Fruit fly (Drosophila melanogaster) whole organism, embryonic: ENCODE data around the gene Lcp65Ag1.
"Not testable (repeated sequence)": the region's sequence is repeated elsewhere in the genome, so short reads cannot be mapped to it uniquely, and the experiment has no call there.

ENCODE experiments used
- ATbp ChIP-seq: fragments of 200-800 bp; sonication (Bioruptor generic); optimal IDR thresholded peaks from 2 replicates; lab custom pipeline; 2017; ENCODE audit warnings: missing biosample characterization, mild to moderate bottlenecking, missing genetic modification characterization, missing genetic modification reagents
- Blimp-1 ChIP-seq: fragments of 200-800 bp; sonication (Bioruptor generic); optimal IDR thresholded peaks from 3 replicates; lab custom pipeline; 2018; ENCODE audit warnings: missing biosample characterization, missing genetic modification characterization, mild to moderate bottlenecking, moderate library complexity, missing genetic modification reagents
- CG10543 ChIP-seq: fragments of 200-800 bp; sonication (Bioruptor generic); optimal IDR thresholded peaks from 3 replicates; lab custom pipeline; 2017; ENCODE audit warnings: missing biosample characterization, mild to moderate bottlenecking, missing genetic modification characterization, moderate library complexity
- CG10565 ChIP-seq: fragments of 200-800 bp; sonication (Bioruptor generic); optimal IDR thresholded peaks from 3 replicates; lab custom pipeline; 2016; ENCODE audit warnings: missing biosample characterization, mild to moderate bottlenecking, missing genetic modification characterization
- CG11093 ChIP-seq: fragments of 200-800 bp; sonication (Bioruptor generic); IDR thresholded peaks from 3 replicates; pipeline ENCODE4 v1.3.6; 2022; ENCODE audit warnings: missing biosample characterization, missing genetic modification characterization
- CG13894 ChIP-seq: fragments of 200-800 bp; sonication (Bioruptor generic); optimal IDR thresholded peaks from 3 replicates; lab custom pipeline; 2018; ENCODE audit warnings: missing biosample characterization, mild to moderate bottlenecking, missing genetic modification characterization, moderate library complexity
- CG14441 ChIP-seq: fragments of 200-800 bp; sonication (Bioruptor generic); IDR thresholded peaks from 2 replicates; pipeline ENCODE4 v1.3.6; 2022; ENCODE audit warnings: missing biosample characterization, missing genetic modification characterization
- CG14860 ChIP-seq: fragments of 200-800 bp; sonication (Bioruptor generic); IDR thresholded peaks from 3 replicates; pipeline ENCODE4 v1.3.6; 2022; ENCODE audit warnings: missing biosample characterization, missing genetic modification characterization; ENCODE audit not compliant: partially characterized antibody
- CG43689 ChIP-seq: fragments of 200-800 bp; sonication (Bioruptor generic); IDR thresholded peaks from 2 replicates; pipeline ENCODE4 v1.3.6; 2022; ENCODE audit warnings: missing biosample characterization, missing genetic modification characterization
- CG9609 ChIP-seq: fragments of 200-800 bp; sonication (Bioruptor generic); optimal IDR thresholded peaks from 3 replicates; lab custom pipeline; 2016; ENCODE audit warnings: missing biosample characterization, missing genetic modification characterization
- Dbx ChIP-seq: fragments of 200-800 bp; sonication (Bioruptor generic); IDR thresholded peaks from 3 replicates; pipeline ENCODE4 v1.3.6; 2022; ENCODE audit warnings: missing biosample characterization, missing genetic modification characterization
- Ets65A ChIP-seq: fragments of 200-800 bp; sonication (Bioruptor generic); peaks from one replicate; lab custom pipeline; 2016; ENCODE audit warnings: missing biosample characterization, missing genetic modification characterization
- Nf-YC ChIP-seq: fragments of 200-800 bp; optimal IDR thresholded peaks from 3 replicates; lab custom pipeline; 2019; ENCODE audit warnings: missing biosample characterization, mild to moderate bottlenecking, missing genetic modification characterization, moderate library complexity
- Opbp ChIP-seq: fragments of 200-800 bp; sonication (Bioruptor generic); IDR thresholded peaks from 3 replicates; pipeline ENCODE4 v1.3.6; 2022; ENCODE audit warnings: missing biosample characterization, missing genetic modification characterization; ENCODE audit not compliant: partially characterized antibody
- cas ChIP-seq: fragments of 200-800 bp; sonication (Bioruptor generic); IDR thresholded peaks from 2 replicates; pipeline ENCODE4 v1.3.6; 2022; ENCODE audit warnings: missing biosample characterization, missing genetic modification characterization
- gsb-n ChIP-seq: fragments of 200-800 bp; sonication (Bioruptor generic); optimal IDR thresholded peaks from 3 replicates; lab custom pipeline; 2018; ENCODE audit warnings: missing biosample characterization, mild to moderate bottlenecking, missing genetic modification characterization
- lmd ChIP-seq: fragments of 200-800 bp; sonication (Bioruptor generic); IDR thresholded peaks from 2 replicates; pipeline ENCODE4 v1.3.6; 2022; ENCODE audit warnings: missing biosample characterization, missing genetic modification characterization
- mam ChIP-seq: fragments of 200-800 bp; sonication (Bioruptor generic); optimal IDR thresholded peaks from 3 replicates; lab custom pipeline; 2016; ENCODE audit warnings: missing biosample characterization, missing genetic modification characterization
- nom ChIP-seq: fragments of 200-800 bp; sonication (Bioruptor generic); optimal IDR thresholded peaks from 2 replicates; lab custom pipeline; 2017; ENCODE audit warnings: missing biosample characterization, missing genetic modification characterization, mild to moderate bottlenecking, moderate library complexity, missing genetic modification reagents
- run ChIP-seq: fragments of 200-800 bp; sonication (Bioruptor generic); optimal IDR thresholded peaks from 3 replicates; lab custom pipeline; 2018; ENCODE audit warnings: missing biosample characterization, mild to moderate bottlenecking, missing genetic modification characterization
- wek ChIP-seq: fragments of 200-800 bp; sonication (Bioruptor generic); optimal IDR thresholded peaks from 3 replicates; lab custom pipeline; 2018; ENCODE audit warnings: missing biosample characterization, mild to moderate bottlenecking, missing genetic modification characterization, moderate library complexity
- wor ChIP-seq: fragments of 200-800 bp; sonication (Bioruptor generic); IDR thresholded peaks from 2 replicates; pipeline ENCODE4 v1.3.6; 2022; ENCODE audit warnings: missing biosample characterization, missing genetic modification characterization

Lcp65Ag1 gene

DNA sequence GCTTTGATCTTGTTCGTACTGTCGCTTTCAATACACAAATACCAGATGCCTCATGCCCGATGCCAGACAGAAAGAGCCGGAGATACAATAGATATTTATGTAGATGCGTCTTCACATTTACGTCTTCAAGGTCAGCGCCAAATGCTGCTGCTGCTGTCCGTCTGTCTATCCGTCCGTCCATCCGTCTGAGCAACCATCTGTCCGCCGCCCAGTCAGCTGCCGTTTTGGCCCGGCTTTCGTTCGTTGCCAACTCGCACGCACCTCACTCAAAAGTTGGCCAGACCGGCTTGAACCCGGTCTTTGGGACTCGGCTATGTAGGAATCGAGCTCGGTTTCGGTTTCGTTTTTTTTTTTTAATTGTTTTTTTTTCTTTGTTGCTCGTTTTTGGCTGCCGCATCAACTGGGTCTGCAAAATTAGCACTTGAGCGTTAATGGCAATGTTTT, 19.9 kb upstream of the Lcp65Ag1 start (continued):
- TF ChIP-seq CG10543 = peak; percentile 36

DNA sequence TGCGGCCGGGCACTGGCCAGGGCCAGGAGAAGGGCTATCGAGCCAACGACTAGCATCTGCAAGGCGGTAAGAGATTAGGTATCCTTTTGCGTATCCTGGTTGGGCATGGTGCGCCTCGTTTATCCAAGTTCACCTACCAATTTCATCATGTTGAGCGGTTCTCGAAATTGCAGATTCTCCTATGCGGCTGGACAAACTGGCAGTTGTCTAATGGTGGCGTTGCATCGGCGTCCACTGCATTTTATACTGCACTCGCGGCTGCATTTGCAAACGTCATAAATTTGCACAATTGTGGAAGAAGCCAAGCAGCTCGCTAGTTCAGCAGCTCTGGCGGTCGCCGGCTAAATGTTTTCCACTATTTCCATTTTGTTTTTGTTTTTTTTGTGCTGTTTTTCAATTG, 17.5 kb upstream of the Lcp65Ag1 start, which contains the start of gene Acp65Aa:
Gene Acp65Aa, minus strand, starts transcription at position 215 of the 400 bp plus-strand sequence.
- TF ChIP-seq Ets65A (GFP tag; lab: Kevin White, UChicago) (peak; percentile 90), lmd (0 out of 2 replicates have a peak, but pooled peaks have one; percentile 4), cas (GFP tag; lab: Robert Waterston, UW) (no peak)

DNA sequence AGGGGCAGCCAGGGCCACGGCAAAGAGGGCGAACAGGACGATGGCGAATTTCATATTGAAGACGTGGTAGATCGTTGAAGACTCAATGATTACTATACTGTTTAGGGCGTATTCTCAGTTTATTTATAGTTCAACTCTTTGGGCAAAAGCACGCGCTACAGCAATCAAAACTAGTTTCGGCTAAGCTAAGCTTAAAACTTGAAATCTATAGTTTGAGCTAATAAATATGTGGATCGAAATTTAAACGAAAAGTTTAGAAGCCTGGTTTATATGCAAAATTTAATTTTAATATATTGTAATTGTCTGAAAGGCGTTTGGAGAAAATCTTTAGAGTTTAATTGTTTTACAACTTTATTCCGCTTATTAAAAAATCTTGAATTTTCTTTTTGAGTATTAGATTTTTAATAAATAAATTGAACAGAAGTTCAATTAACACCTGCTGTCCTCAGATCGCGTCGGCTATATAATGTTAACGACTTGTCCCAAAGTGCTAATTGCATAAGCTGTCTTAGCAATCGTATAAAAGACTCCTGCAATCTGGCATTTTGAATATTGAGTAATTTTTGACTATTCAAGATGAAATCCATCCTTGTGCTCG, 15.8 kb upstream of the Lcp65Ag1 start, which contains the start of the genes Cpr65Ax2 and Lcp65Aa:
Gene Cpr65Ax2, minus strand, starts transcription at position 101 of the 598 bp plus-strand sequence.
Gene Lcp65Aa, plus strand, starts transcription at position 548 of the 598 bp plus-strand sequence.
- not testable (repeated sequence) for TF ChIP-seq run (tag; lab: Kevin White, UChicago); Nf-YC (tag; lab: Kevin White, UChicago); CG14441 (GFP tag; lab: Robert Waterston, UW)

DNA sequence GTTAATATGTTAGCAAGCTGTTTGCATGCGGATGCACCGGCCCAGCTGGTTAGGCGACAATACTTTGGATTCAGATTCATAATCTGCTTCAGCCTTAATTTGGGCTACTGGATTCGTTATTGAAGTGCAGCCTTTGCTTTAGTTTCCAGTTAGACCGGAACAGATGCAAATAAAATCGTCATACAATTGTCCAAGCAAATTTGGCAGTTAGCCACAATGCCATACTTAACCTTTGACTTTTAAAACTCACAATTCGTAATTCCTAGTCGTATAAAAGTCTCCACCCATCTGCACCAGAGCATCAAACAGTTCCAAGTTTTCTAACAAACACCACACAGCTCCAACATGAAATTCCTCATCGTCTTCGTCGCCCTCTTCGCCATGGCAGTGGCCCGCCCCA, 14.2 kb upstream of the Lcp65Ag1 start, which contains the start of gene Lcp65Ab1:
Gene Lcp65Ab1, plus strand, starts transcription at position 301 of the 400 bp plus-strand sequence.
- not testable (repeated sequence) for TF ChIP-seq mam (GFP tag; lab: Kevin White, UChicago); wek (GFP tag; lab: Kevin White, UChicago); Opbp (GFP tag; lab: Robert Waterston, UW)

DNA sequence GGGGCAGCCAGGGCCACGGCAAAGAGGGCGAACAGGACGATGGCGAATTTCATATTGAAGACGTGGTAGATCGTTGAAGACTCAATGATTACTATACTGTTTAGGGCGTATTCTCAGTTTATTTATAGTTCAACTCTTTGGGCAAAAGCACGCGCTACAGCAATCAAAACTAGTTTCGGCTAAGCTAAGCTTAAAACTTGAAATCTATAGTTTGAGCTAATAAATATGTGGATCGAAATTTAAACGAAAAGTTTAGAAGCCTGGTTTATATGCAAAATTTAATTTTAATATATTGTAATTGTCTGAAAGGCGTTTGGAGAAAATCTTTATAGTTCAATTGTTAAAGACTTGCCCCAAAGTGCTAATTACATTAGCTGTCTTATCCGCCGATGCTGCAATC, 12.8 kb upstream of the Lcp65Ag1 start, which contains the start of gene Cpr65Ax1:
Gene Cpr65Ax1, minus strand, starts transcription at position 101 of the 400 bp plus-strand sequence.
- TF ChIP-seq CG43689, CG13894, gsb-n: not testable (repeated sequence)

DNA sequence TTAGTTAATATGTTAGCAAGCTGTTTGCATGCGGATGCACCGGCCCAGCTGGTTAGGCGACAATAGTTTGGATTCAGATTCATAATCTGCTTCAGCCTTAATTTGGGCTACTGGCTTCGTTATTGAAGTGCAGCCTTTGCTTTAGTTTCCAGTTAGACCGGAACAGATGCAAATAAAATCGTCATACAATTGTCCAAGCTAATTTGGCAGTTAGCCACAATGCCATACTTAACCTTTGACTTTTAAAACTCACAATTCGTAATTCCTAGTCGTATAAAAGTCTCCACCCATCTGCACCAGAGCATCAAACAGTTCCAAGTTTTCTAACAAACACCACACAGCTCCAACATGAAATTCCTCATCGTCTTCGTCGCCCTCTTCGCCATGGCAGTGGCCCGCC, 11.3 kb upstream of the Lcp65Ag1 start, which contains the start of gene Lcp65Ab2:
Gene Lcp65Ab2, plus strand, starts transcription at position 301 of the 400 bp plus-strand sequence.
- not testable (repeated sequence) for TF ChIP-seq CG9609 (GFP tag; lab: Kevin White, UChicago); ATbp (GFP tag; lab: Kevin White, UChicago); CG11093

DNA sequence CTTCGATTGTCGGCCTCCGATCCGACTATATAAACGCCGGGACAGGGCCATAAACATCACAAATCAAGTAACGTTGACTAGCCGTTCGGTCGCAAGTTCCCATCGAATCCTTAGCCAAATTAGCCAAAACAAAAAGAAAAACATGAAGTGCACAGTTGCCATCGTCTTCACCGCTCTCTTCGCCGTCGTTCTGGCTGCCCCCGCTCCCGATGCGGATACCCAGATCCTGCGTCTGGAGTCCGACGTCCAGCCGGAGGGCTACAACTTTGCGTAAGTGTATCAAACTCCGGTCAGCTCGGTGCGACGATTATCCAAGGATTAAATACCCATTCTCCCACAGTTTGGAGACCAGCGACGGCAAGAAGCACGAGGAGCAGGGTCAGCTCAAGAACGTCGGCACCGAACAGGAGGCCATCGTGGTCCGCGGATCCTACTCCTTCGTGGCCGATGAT, 9.7 kb upstream of the Lcp65Ag1 start, which contains the start of gene Lcp65Ac:
Gene Lcp65Ac, plus strand, starts transcription at position 51 of the 452 bp plus-strand sequence.
- TF ChIP-seq Dbx (GFP tag; lab: Robert Waterston, UW) = 0 out of 3 replicates have a peak, but pooled peaks have one; percentile 6
- no peak for TF ChIP-seq CG10565 (GFP tag; lab: Kevin White, UChicago)
- TF ChIP-seq nom (GFP tag; lab: Kevin White, UChicago) = no peak
- peak; percentile 93 for TF ChIP-seq Ets65A (GFP tag; lab: Kevin White, UChicago)
- no peak for TF ChIP-seq CG14860 (GFP tag; lab: Robert Waterston, UW)

DNA sequence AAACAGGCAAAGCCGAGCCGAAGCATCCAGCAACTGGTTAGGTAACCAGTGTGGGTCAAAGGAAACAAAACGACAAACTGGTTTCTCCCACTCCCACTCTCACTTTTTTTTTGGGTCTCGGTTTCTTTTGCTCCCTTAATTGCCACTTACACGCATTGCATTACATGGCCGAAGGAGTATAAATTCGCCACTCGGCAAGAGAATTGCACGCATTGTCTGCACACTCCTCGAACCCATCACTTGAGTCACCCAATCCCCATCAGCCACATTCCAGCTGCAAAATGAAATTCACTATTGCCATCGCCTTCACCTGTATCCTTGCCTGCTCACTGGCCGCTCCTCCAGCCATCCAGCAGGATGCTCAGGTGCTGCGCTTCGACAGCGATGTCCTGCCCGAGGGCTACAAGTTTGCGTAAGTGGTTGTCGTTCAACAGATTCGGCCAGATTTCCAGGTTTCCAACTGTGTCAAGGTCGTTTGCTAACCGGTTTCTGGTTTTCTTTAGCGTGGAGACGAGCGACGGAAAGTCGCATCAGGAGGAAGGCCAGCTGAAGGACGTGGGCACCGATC, 8.2 kb upstream of the Lcp65Ag1 start, which contains the start of gene Lcp65Ad:
Gene Lcp65Ad, plus strand, starts transcription at position 208 of the 568 bp plus-strand sequence.
- TF ChIP-seq Ets65A (GFP tag; lab: Kevin White, UChicago) = peak; percentile 85
- peak; percentile 25 for TF ChIP-seq Blimp-1 (GFP tag; lab: Kevin White, UChicago)
- no peak for TF ChIP-seq wor (GFP tag; lab: Robert Waterston, UW)
